Worm (Caenorhabditis elegans) whole organism, L1 larva: ENCODE measurements around the gene his-35.

Source experiments
- Y116A8C.19 ChIP-seq: sonication (generic microtip); optimal IDR thresholded peaks from 2 replicates; lab custom pipeline; 2016; ENCODE audit warnings: missing compliant biosample characterization, missing genetic modification characterization, borderline replicate concordance
- aha-1 ChIP-seq: fragments of 150-350 bp; optimal IDR thresholded peaks from 2 replicates; lab custom pipeline; 2014; ENCODE audit warnings: missing biosample characterization, missing genetic modification characterization
- aly-2 ChIP-seq: fragments of 150-350 bp; optimal IDR thresholded peaks from 2 replicates; lab custom pipeline; 2014; ENCODE audit warnings: missing biosample characterization, missing genetic modification characterization
- ama-1 ChIP-seq: fragments of 150-350 bp; optimal IDR thresholded peaks from 2 replicates; lab custom pipeline; 2014
- ceh-63 ChIP-seq: fragments of 200-800 bp; sonication (Bioruptor generic); optimal IDR thresholded peaks from 2 replicates; lab custom pipeline; 2018; ENCODE audit warnings: mild to moderate bottlenecking, missing genetic modification characterization, missing compliant biosample characterization
- ceh-8 ChIP-seq: fragments of 200-800 bp; sonication (Bioruptor generic); optimal IDR thresholded peaks from 2 replicates; lab custom pipeline; 2018; ENCODE audit warnings: mild to moderate bottlenecking, missing genetic modification characterization, moderate library complexity, missing compliant biosample characterization
- ceh-82 ChIP-seq, 3 experiments: fragments of 150-350 bp in 1 of 3; sonication (generic microtip) in 2 of 3; optimal IDR thresholded peaks; 2 replicates each; lab custom pipeline; 2014 to 2017; ENCODE audit warnings: missing biosample characterization in 3 of 3, missing genetic modification characterization in 3 of 3
- ceh-88 ChIP-seq: fragments of 200-800 bp; sonication (Bioruptor generic); IDR thresholded peaks from 2 replicates; pipeline ENCODE4 v1.3.6; 2022; ENCODE audit warnings: missing genetic modification characterization, missing compliant biosample characterization
- ces-1 ChIP-seq: fragments of 150-350 bp; optimal IDR thresholded peaks from 2 replicates; lab custom pipeline; 2014; ENCODE audit warnings: missing biosample characterization, missing genetic modification reagents, missing genetic modification characterization
- dpl-1 ChIP-seq, 3 experiments: fragments of 150-350 bp in 2 of 3; sonication (generic microtip) in 1 of 3; optimal IDR thresholded peaks; 2 replicates each; lab custom pipeline; 2014 to 2017; ENCODE audit warnings: missing biosample characterization in 3 of 3, missing genetic modification characterization in 3 of 3, missing genetic modification reagents in 3 of 3
- dsc-1 ChIP-seq: sonication (generic microtip); optimal IDR thresholded peaks from 2 replicates; lab custom pipeline; 2016; ENCODE audit warnings: mild to moderate bottlenecking, missing genetic modification characterization, missing compliant biosample characterization
- egl-13 ChIP-seq: sonication (generic microtip); optimal IDR thresholded peaks from 2 replicates; lab custom pipeline; 2016; ENCODE audit warnings: missing genotype, missing genetic modification reagents, missing genetic modification characterization, missing compliant biosample characterization
- egl-27 ChIP-seq, 2 experiments: fragments of 150-350 bp in 1 of 2; sonication (generic microtip); optimal IDR thresholded peaks; 3 replicates each; lab custom pipeline; 2017 to 2018; ENCODE audit warnings: missing biosample characterization in 2 of 2, missing genetic modification characterization in 2 of 2, missing genetic modification reagents in 2 of 2
- elt-2 ChIP-seq: sonication (generic microtip); optimal IDR thresholded peaks from 2 replicates; lab custom pipeline; 2016; ENCODE audit warnings: missing genetic modification characterization, mild to moderate bottlenecking, inconsistent platforms, missing compliant biosample characterization, missing genetic modification reagents
- elt-3 ChIP-seq, 6 experiments: fragments of 150-350 bp in 1 of 6; sonication (generic microtip); optimal IDR thresholded peaks; 2 replicates each; lab custom pipeline; 2017 to 2018; ENCODE audit warnings: missing biosample characterization in 6 of 6, missing genetic modification characterization in 6 of 6, inconsistent platforms in 1 of 6
- ets-5 ChIP-seq: fragments of 200-800 bp; sonication (Bioruptor generic); IDR thresholded peaks from 2 replicates; pipeline ENCODE4 v1.3.6; 2022; ENCODE audit warnings: missing genetic modification characterization, missing compliant biosample characterization
- fkh-10 ChIP-seq: sonication (generic microtip); optimal IDR thresholded peaks from 2 replicates; lab custom pipeline; 2017; ENCODE audit warnings: missing biosample characterization, missing genetic modification reagents, missing genetic modification characterization
- fkh-4 ChIP-seq: sonication (generic microtip); optimal IDR thresholded peaks from 2 replicates; lab custom pipeline; 2016; ENCODE audit warnings: missing compliant biosample characterization, missing genetic modification characterization, borderline replicate concordance
- fkh-8 ChIP-seq: sonication (generic microtip); optimal IDR thresholded peaks from 2 replicates; lab custom pipeline; 2016; ENCODE audit warnings: mild to moderate bottlenecking, missing genetic modification characterization, missing compliant biosample characterization
- grh-1 ChIP-seq: fragments of 200-800 bp; sonication (Bioruptor generic); IDR thresholded peaks from 2 replicates; pipeline ENCODE4 v1.3.6; 2022; ENCODE audit warnings: missing genetic modification reagents, missing genetic modification characterization, missing compliant biosample characterization
- irx-1 ChIP-seq: sonication (generic microtip); optimal IDR thresholded peaks from 2 replicates; lab custom pipeline; 2016; ENCODE audit warnings: missing genetic modification characterization, missing compliant biosample characterization
- lin-13 ChIP-seq: fragments of 150-350 bp; optimal IDR thresholded peaks from 2 replicates; lab custom pipeline; 2014; ENCODE audit warnings: missing biosample characterization, missing genetic modification reagents, missing genetic modification characterization
- lin-14 ChIP-seq: fragments of 200-800 bp; sonication (Bioruptor generic); optimal IDR thresholded peaks from 2 replicates; lab custom pipeline; 2018; ENCODE audit warnings: mild to moderate bottlenecking, missing genetic modification characterization, moderate library complexity, missing compliant biosample characterization
- lin-15B ChIP-seq: fragments of 150-350 bp; sonication (generic microtip); optimal IDR thresholded peaks from 3 replicates; lab custom pipeline; 2014; ENCODE audit warnings: missing biosample characterization, missing genetic modification characterization
- lin-39 ChIP-seq: fragments of 150-350 bp; optimal IDR thresholded peaks from 2 replicates; lab custom pipeline; 2014; ENCODE audit warnings: missing biosample characterization, missing genetic modification reagents, missing genetic modification characterization
- lir-3 ChIP-seq: sonication (generic microtip); optimal IDR thresholded peaks from 2 replicates; lab custom pipeline; 2016; ENCODE audit warnings: mild to moderate bottlenecking, missing genetic modification characterization, moderate library complexity, missing compliant biosample characterization; ENCODE audit not compliant: poor library complexity
- mab-9 ChIP-seq: fragments of 200-800 bp; sonication (Bioruptor generic); IDR thresholded peaks from 2 replicates; pipeline ENCODE4 v1.3.6; 2022; ENCODE audit warnings: missing genetic modification reagents, missing genetic modification characterization, missing compliant biosample characterization
- mdl-1 ChIP-seq, 2 experiments: fragments of 150-350 bp; optimal IDR thresholded peaks; 2 replicates each; lab custom pipeline; 2014 to 2017; ENCODE audit warnings: missing biosample characterization in 2 of 2, missing genetic modification characterization in 2 of 2, inconsistent platforms in 1 of 2
- mep-1 ChIP-seq: fragments of 150-350 bp; optimal IDR thresholded peaks from 2 replicates; lab custom pipeline; 2014; ENCODE audit warnings: missing biosample characterization, missing genetic modification characterization
- nhr-11 ChIP-seq: fragments of 150-350 bp; optimal IDR thresholded peaks from 2 replicates; lab custom pipeline; 2014; ENCODE audit warnings: missing biosample characterization, missing genetic modification characterization
- nhr-19 ChIP-seq: fragments of 200-800 bp; sonication (Bioruptor generic); conservative IDR thresholded peaks from 2 replicates; pipeline ENCODE4 v1.3.6; 2022; ENCODE audit warnings: missing genetic modification characterization, missing compliant biosample characterization
- nhr-20 ChIP-seq: sonication (generic microtip); optimal IDR thresholded peaks from 2 replicates; lab custom pipeline; 2016; ENCODE audit warnings: mild to moderate bottlenecking, missing genetic modification characterization, missing compliant biosample characterization
- nhr-237 ChIP-seq: fragments of 150-350 bp; optimal IDR thresholded peaks from 2 replicates; lab custom pipeline; 2014; ENCODE audit warnings: missing biosample characterization, missing genetic modification characterization
- nhr-47 ChIP-seq: sonication (generic microtip); optimal IDR thresholded peaks from 2 replicates; lab custom pipeline; 2016; ENCODE audit warnings: mild to moderate bottlenecking, missing genetic modification characterization, moderate library complexity, missing compliant biosample characterization
- nhr-71 ChIP-seq: sonication (generic microtip); optimal IDR thresholded peaks from 2 replicates; lab custom pipeline; 2016; ENCODE audit warnings: mild to moderate bottlenecking, missing genetic modification characterization, moderate library complexity, missing compliant biosample characterization
- nhr-90 ChIP-seq: sonication (generic microtip); optimal IDR thresholded peaks from 2 replicates; lab custom pipeline; 2016; ENCODE audit warnings: mild to moderate bottlenecking, missing genetic modification characterization, missing compliant biosample characterization; ENCODE audit not compliant: poor library complexity
- snpc-4 ChIP-seq: fragments of 150-350 bp; optimal IDR thresholded peaks from 2 replicates; lab custom pipeline; 2014; ENCODE audit warnings: missing biosample characterization, missing genetic modification characterization
- snu-23 ChIP-seq: sonication (generic microtip); optimal IDR thresholded peaks from 2 replicates; lab custom pipeline; 2016; ENCODE audit warnings: missing genetic modification characterization, missing compliant biosample characterization
- tbx-2 ChIP-seq: sonication (generic microtip); optimal IDR thresholded peaks from 2 replicates; lab custom pipeline; 2016; ENCODE audit warnings: missing genetic modification characterization, missing compliant biosample characterization
- tlp-1 ChIP-seq: fragments of 150-350 bp; optimal IDR thresholded peaks from 2 replicates; lab custom pipeline; 2014; ENCODE audit warnings: missing biosample characterization, missing genetic modification characterization
- unc-62 ChIP-seq: fragments of 150-350 bp; optimal IDR thresholded peaks from 2 replicates; lab custom pipeline; 2014; ENCODE audit warnings: missing biosample characterization, missing genetic modification reagents, missing genetic modification characterization
- unc-86 ChIP-seq: sonication (generic microtip); optimal IDR thresholded peaks from 2 replicates; lab custom pipeline; 2016; ENCODE audit warnings: missing genetic modification characterization, missing compliant biosample characterization
- vab-15 ChIP-seq: sonication (generic microtip); optimal IDR thresholded peaks from 2 replicates; lab custom pipeline; 2017; ENCODE audit warnings: missing genotype, mild to moderate bottlenecking, missing genetic modification characterization, missing compliant biosample characterization
- zip-4 ChIP-seq: fragments of 200-800 bp; sonication (Bioruptor generic); optimal IDR thresholded peaks from 2 replicates; lab custom pipeline; 2018; ENCODE audit warnings: mild to moderate bottlenecking, missing genetic modification characterization, moderate library complexity, missing compliant biosample characterization
- ztf-4 ChIP-seq: fragments of 150-350 bp; optimal IDR thresholded peaks from 2 replicates; lab custom pipeline; 2014; ENCODE audit warnings: missing biosample characterization, missing genetic modification characterization

his-35 gene

ce11 chrV:9568707-9569106 lies 23.6 kb upstream of the his-35 start, which contains the start of gene F25B3.4:
Gene F25B3.4, minus strand, starts transcription at chrV:9568807.
- TF ChIP-seq nhr-237 (tag; lab: Kevin White, UChicago) (no peak), aly-2 (tag; lab: Kevin White, UChicago) (no peak), nhr-11 (tag; lab: Kevin White, UChicago) (no peak), snpc-4 (tag; lab: Kevin White, UChicago) (no peak), nhr-71 (tag; lab: Kevin White, UChicago) (no peak), Y116A8C.19 (tag; lab: Kevin White, UChicago) (no peak), fkh-8 (tag; lab: Kevin White, UChicago) (no peak), grh-1 (GFP tag; lab: Robert Waterston, UW) (no peak), dsc-1 (tag; lab: Kevin White, UChicago) (no peak), nhr-90 (no peak), ceh-88 (GFP tag; lab: Robert Waterston, UW) (no peak), ceh-63 (no peak), tbx-2 (tag; lab: Kevin White, UChicago) (no peak), ets-5 (GFP tag; lab: Robert Waterston, UW) (no peak), ceh-8 (no peak), nhr-20 (tag; lab: Kevin White, UChicago) (no peak), snu-23 (no peak)
- TF ChIP-seq, all 84 proteins: peak for 0

ce11 chrV:9563585-9563984 lies 18.5 kb upstream of the his-35 start:
- peak; percentile 84 for TF ChIP-seq fkh-10 (GFP tag; lab: Kevin White, UChicago)
- TF ChIP-seq fkh-8 (tag; lab: Kevin White, UChicago) = peak; percentile 29
- TF ChIP-seq ceh-63 = no peak
- no peak for TF ChIP-seq tlp-1 (tag; lab: Kevin White, UChicago)
- peak; percentile 61 for TF ChIP-seq dsc-1 (tag; lab: Kevin White, UChicago)
- peak; percentile 37 for TF ChIP-seq lin-14 (GFP tag; lab: Kevin White, UChicago)
- TF ChIP-seq unc-86 (tag; lab: Kevin White, UChicago) = no peak

DNA sequence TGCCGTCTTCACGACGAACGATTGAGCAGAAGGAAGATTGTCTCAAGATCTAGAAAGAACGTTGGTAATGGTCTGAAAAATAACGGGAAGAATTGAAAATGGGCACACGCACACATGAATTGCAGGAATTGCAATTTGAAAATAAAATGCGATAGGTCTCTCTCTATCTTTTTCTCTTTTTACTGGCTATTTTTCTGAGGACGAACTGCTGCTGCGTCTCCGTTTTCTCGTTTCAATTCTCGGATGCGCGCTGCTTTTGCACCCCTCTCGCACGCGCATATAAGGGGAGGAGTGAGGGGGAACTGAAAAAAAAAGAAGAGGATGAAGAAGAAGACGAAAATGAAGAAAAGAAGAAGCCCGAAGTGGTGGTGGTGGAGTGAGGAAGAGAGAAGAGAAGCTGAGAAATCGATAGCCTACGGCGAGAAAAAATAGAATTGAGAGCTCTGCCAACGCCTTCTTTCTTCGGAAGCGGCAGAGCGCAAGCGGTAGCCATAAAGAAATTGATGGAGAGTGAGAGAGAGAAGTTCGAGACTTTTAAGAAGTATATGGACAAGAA lies 16.6 kb upstream of the his-35 start, which contains the start of gene rgef-1:
TSS of gene rgef-1 (minus strand) at position 51 of the 556 bp plus-strand sequence.
- TF ChIP-seq lin-15B (tag; lab: Kevin White, UChicago) (no peak), fkh-4 (tag; lab: Kevin White, UChicago) (no peak), mdl-1 (tag; optimal IDR thresholded peaks at IDR 0.05; lab: Kevin White, UChicago) (no peak), fkh-8 (tag; lab: Kevin White, UChicago) (peak; percentile 88), elt-3 (tag; optimal IDR thresholded peaks at IDR 0.05; lab: Kevin White, UChicago) (no peak), mep-1 (tag; lab: Kevin White, UChicago) (no peak), ceh-88 (GFP tag; lab: Robert Waterston, UW) (no peak), ztf-4 (no peak), lir-3 (tag; lab: Kevin White, UChicago) (no peak), elt-2 (tag; lab: Kevin White, UChicago) (no peak), Y116A8C.19 (tag; lab: Kevin White, UChicago) (no peak), aly-2 (tag; lab: Kevin White, UChicago) (no peak), nhr-19 (GFP tag; lab: Robert Waterston, UW) (no peak), egl-27 (tag; optimal IDR thresholded peaks at IDR 0.05; lab: Kevin White, UChicago) (peak in 1 of 2 experiments; percentile 27), unc-86 (tag; lab: Kevin White, UChicago) (peak; percentile 84), dsc-1 (tag; lab: Kevin White, UChicago) (peak; percentile 35), lin-13 (GFP tag; lab: Kevin White, UChicago) (peak; percentile 18), unc-62 (GFP tag; lab: Kevin White, UChicago) (no peak), aha-1 (tag; lab: Kevin White, UChicago) (no peak), snu-23 (peak; percentile 36), mab-9 (GFP tag; lab: Robert Waterston, UW) (no peak), zip-4 (GFP tag; lab: Kevin White, UChicago) (no peak), vab-15 (tag; lab: Kevin White, UChicago) (no peak), lin-39 (tag; lab: Kevin White, UChicago) (no peak), egl-13 (tag; lab: Kevin White, UChicago) (peak; percentile 79), nhr-90 (no peak), ama-1 (lab: Kevin White, UChicago) (no peak), nhr-237 (tag; lab: Kevin White, UChicago) (no peak), ces-1 (GFP tag; lab: Kevin White, UChicago) (no peak), irx-1 (tag; lab: Kevin White, UChicago) (peak; percentile 26), ceh-82 (tag; optimal IDR thresholded peaks at IDR 0.05; lab: Kevin White, UChicago) (peak; percentile 30 to 82 (median 59)), dpl-1 (GFP tag; optimal IDR thresholded peaks at IDR 0.05; lab: Kevin White, UChicago) (peak in 1 of 3 experiments; percentile 25), lin-14 (GFP tag; lab: Kevin White, UChicago) (peak; percentile 95), tbx-2 (tag; lab: Kevin White, UChicago) (peak; percentile 47), snpc-4 (tag; lab: Kevin White, UChicago) (no peak), nhr-47 (tag; lab: Kevin White, UChicago) (peak; percentile 65), fkh-10 (GFP tag; lab: Kevin White, UChicago) (peak; percentile 96)
